Fruit fly (Drosophila melanogaster): ENCODE measurements around the gene SWIP.
A peak's percentile ranks its signal among the peaks of the same experiment; 100 is the strongest.

SWIP gene

DNA sequence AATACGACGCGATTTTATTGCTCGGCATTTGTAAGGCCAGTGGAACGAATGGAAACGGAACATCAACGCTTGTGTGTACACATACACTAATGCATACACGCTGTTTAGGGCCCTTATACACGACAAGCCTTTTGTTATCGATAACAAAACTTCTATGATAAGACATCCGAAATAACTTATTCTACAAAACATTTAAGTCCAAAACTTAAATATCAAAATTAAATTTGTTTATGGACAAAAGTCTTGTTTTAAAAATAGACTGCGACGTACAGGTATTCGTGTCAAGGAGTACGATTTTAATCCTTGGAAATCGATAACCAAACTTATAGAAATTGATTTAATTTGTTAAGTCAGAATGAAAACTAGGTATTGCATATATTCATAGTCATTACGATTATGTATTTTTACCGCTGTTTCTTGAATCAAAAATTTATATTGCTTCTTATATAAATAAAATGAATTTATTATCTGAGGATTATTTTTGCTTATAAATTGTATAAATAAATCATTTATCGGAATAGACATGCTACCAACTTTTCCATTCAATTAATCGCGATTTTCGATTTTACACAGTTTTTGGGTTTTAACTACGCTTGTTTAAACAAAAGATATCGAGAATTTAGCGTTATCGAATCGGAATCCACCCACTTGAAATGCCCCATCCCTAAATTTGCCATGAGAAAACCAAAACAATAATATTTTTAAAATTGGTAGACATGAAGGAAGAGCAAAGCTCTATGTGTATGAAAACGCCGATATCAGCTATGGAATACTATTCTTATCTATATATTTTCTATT is at the start of gene SWIP, which contains the start of gene CG9915 (continued):
- TF ChIP-seq CG7786 (GFP tag; optimal IDR thresholded peaks at IDR 0.05), result peak; percentile 15
- TF ChIP-seq Doc2 (GFP tag; IDR thresholded peaks at IDR 0.05), result no peak
- TF ChIP-seq sens (GFP tag), result peak; percentile 35
- peak; percentile 68 for TF ChIP-seq Med (GFP tag)
- no peak for TF ChIP-seq ind (GFP tag; optimal IDR thresholded peaks at IDR 0.05)
- peak; percentile 60; the same call in 1 of the 2 replicates for TF ChIP-seq amos (GFP tag; IDR thresholded peaks at IDR 0.05; ENCODE audit: partially characterized antibody)
- peak; percentile 4 for TF ChIP-seq CG9437 (GFP tag; optimal IDR thresholded peaks at IDR 0.05)
- TF ChIP-seq CG2120 (GFP tag; optimal IDR thresholded peaks at IDR 0.05), result peak; percentile 24
- peak; percentile 46; the same call in 1 of the 3 replicates for TF ChIP-seq CG17361 (GFP tag; IDR thresholded peaks at IDR 0.05)
- TF ChIP-seq CG18764 (GFP tag; optimal IDR thresholded peaks at IDR 0.05), result peak; percentile 100
- TF ChIP-seq gem (tag; optimal IDR thresholded peaks at IDR 0.05), result peak; percentile 40
- TF ChIP-seq vnd (GFP tag; IDR thresholded peaks at IDR 0.05; ENCODE audit: partially characterized antibody), result peak; percentile 70
- peak; percentile 68 for TF ChIP-seq Dref (GFP tag; IDR thresholded peaks at IDR 0.05)
- peak; percentile 12; the same call in 1 of the 3 replicates for TF ChIP-seq knrl (GFP tag; IDR thresholded peaks at IDR 0.05; ENCODE audit: partially characterized antibody)
- peak; percentile 50 for TF ChIP-seq CG8290 (GFP tag; optimal IDR thresholded peaks at IDR 0.05)
- peak in 1 of 2 experiments; percentile 47 for TF ChIP-seq CG8290 (tag; optimal IDR thresholded peaks at IDR 0.05)
- TF ChIP-seq mld (GFP tag; IDR thresholded peaks at IDR 0.05; ENCODE audit: partially characterized antibody), result peak; percentile 81
- peak; percentile 27 for TF ChIP-seq pzg (GFP tag; optimal IDR thresholded peaks at IDR 0.05)
- peak; percentile 38 for TF ChIP-seq stwl (tag; optimal IDR thresholded peaks at IDR 0.05)
- 0 out of 3 replicates have a peak, but pooled peaks have one; percentile 25 for TF ChIP-seq ci (GFP tag; IDR thresholded peaks at IDR 0.05)
- peak; percentile 16 for TF ChIP-seq Nf-YC (tag; optimal IDR thresholded peaks at IDR 0.05)
- no peak for TF ChIP-seq chif (GFP tag; optimal IDR thresholded peaks at IDR 0.05)
- 0 out of 3 replicates have a peak, but pooled peaks have one; percentile 14 for TF ChIP-seq ken (GFP tag; IDR thresholded peaks at IDR 0.05)
- TF ChIP-seq row (GFP tag; IDR thresholded peaks at IDR 0.05), result peak; percentile 62; the same call in 2 of the 3 replicates
- 0 out of 2 replicates have a peak, but pooled peaks have one; percentile 14 for TF ChIP-seq CG31441 (GFP tag; IDR thresholded peaks at IDR 0.05)
- TF ChIP-seq CG18619 (GFP tag; optimal IDR thresholded peaks at IDR 0.05), result peak; percentile 12
- TF ChIP-seq dm (GFP tag; optimal IDR thresholded peaks at IDR 0.05), result peak; percentile 28
- TF ChIP-seq tap (tag; optimal IDR thresholded peaks at IDR 0.05), result no peak
- TF ChIP-seq ac (GFP tag; optimal IDR thresholded peaks at IDR 0.05), result no peak
- TF ChIP-seq dmrt11E (tag; optimal IDR thresholded peaks at IDR 0.05), result peak; percentile 51
- TF ChIP-seq CG4328 (GFP tag; optimal IDR thresholded peaks at IDR 0.05), result no peak
- TF ChIP-seq YL-1 (GFP tag; optimal IDR thresholded peaks at IDR 0.05), result peak; percentile 1
- TF ChIP-seq CG18262 (tag; optimal IDR thresholded peaks at IDR 0.05), result peak; percentile 34
- peak; percentile 95 for TF ChIP-seq CG30020 (tag; optimal IDR thresholded peaks at IDR 0.05)
- peak; percentile 83 for TF ChIP-seq HLH4C (GFP tag; IDR thresholded peaks at IDR 0.05; ENCODE audit: partially characterized antibody)
- TF ChIP-seq cg (GFP tag; optimal IDR thresholded peaks at IDR 0.05), result peak; percentile 66
- peak; percentile 18 for TF ChIP-seq trem (tag; optimal IDR thresholded peaks at IDR 0.05)
- TF ChIP-seq esg (GFP tag; conservative IDR thresholded peaks at IDR 0.05), result no peak
- TF ChIP-seq Deaf1 (tag; optimal IDR thresholded peaks at IDR 0.05), result peak; percentile 41
- no peak for TF ChIP-seq Hmx (GFP tag; optimal IDR thresholded peaks at IDR 0.05)
- TF ChIP-seq repo (GFP tag; optimal IDR thresholded peaks at IDR 0.05), result no peak
- peak; percentile 84 for TF ChIP-seq CG7963 (GFP tag; IDR thresholded peaks at IDR 0.05; ENCODE audit: partially characterized antibody)
- peak; percentile 30 for TF ChIP-seq BEAF-32 (GFP tag; optimal IDR thresholded peaks at IDR 0.05)
- TF ChIP-seq crc (GFP tag; optimal IDR thresholded peaks at IDR 0.05), result no peak
- peak; percentile 22 for TF ChIP-seq CG10979 (tag; optimal IDR thresholded peaks at IDR 0.05)
- peak; percentile 56 for TF ChIP-seq Dll (GFP tag; IDR thresholded peaks at IDR 0.05; ENCODE audit: partially characterized antibody)
- TF ChIP-seq nerfin-1 (tag; optimal IDR thresholded peaks at IDR 0.05), result no peak
- TF ChIP-seq CG12071 (GFP tag; optimal IDR thresholded peaks at IDR 0.05), result no peak
